Fruit fly (Drosophila melanogaster): ENCODE data around the gene Rpn13R.

DNA sequence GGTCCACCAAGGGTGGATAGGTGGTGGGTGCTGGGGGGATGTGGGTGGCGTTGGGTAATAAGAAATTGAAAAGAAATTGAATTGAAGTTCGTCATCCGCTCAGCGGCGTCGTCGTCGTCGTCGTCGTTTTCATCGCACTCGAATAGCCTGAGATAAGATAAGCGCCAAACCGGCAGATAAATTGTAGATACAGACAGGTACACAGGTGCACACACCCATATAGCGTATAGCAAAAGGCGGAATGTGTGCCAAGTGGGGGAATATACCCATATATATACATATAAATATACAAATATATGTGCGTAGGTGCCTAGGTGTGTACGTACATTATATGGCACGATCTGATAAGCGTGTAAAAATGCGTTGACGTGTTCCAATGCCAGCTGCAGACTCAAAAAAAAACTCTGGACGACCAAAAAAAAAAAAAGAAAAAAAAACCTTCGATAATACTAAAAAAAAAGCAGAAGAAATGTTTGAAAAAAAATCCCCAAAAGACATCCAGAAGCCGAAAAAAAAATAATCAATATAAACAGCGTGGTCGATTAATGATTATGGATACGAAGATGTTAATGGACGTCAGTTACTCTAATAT is 39.8 kb upstream of the Rpn13R start:
- TF ChIP-seq CG11723 (GFP tag; optimal IDR thresholded peaks at IDR 0.05) = no peak
- peak; percentile 39; the same call in 1 of the 2 replicates for TF ChIP-seq crol (GFP tag; IDR thresholded peaks at IDR 0.05)
- TF ChIP-seq Oaz (GFP tag; IDR thresholded peaks at IDR 0.05) = no peak
- no peak for TF ChIP-seq CG33213 (GFP tag; optimal IDR thresholded peaks at IDR 0.05)
- no peak for TF ChIP-seq Hr3 (GFP tag; optimal IDR thresholded peaks at IDR 0.05)
- TF ChIP-seq Vsx1 (GFP tag; optimal IDR thresholded peaks at IDR 0.05) = no peak
